Worm (Caenorhabditis elegans) whole organism, mixed stage, embryonic: ENCODE results near the gene hst-3.2.

Experiments used
- cnd-1 ChIP-seq: fragments of 200-800 bp; sonication (Bioruptor generic); optimal IDR thresholded peaks from 2 replicates; lab custom pipeline; 2018; ENCODE audit warnings: mild to moderate bottlenecking, missing genetic modification characterization, missing compliant biosample characterization
- elt-3 ChIP-seq: fragments of 150-350 bp; optimal IDR thresholded peaks from 2 replicates; lab custom pipeline; 2014; ENCODE audit warnings: missing biosample characterization, missing genetic modification characterization
- hlh-1 ChIP-seq: fragments of 150-350 bp; optimal IDR thresholded peaks from 2 replicates; lab custom pipeline; 2014; ENCODE audit warnings: missing biosample characterization, missing genetic modification reagents, missing genetic modification characterization
- mep-1 ChIP-seq: fragments of 150-350 bp; optimal IDR thresholded peaks from 2 replicates; lab custom pipeline; 2017; ENCODE audit warnings: missing biosample characterization, missing genetic modification reagents, missing genetic modification characterization, inconsistent platforms
- nhr-12 ChIP-seq: fragments of 150-350 bp; optimal IDR thresholded peaks from 2 replicates; lab custom pipeline; 2014; ENCODE audit warnings: missing biosample characterization, missing genetic modification characterization
- nhr-28 ChIP-seq: fragments of 150-350 bp; optimal IDR thresholded peaks from 2 replicates; lab custom pipeline; 2014; ENCODE audit warnings: missing biosample characterization, missing genetic modification characterization
- pha-4 ChIP-seq: fragments of 150-350 bp; optimal IDR thresholded peaks from 2 replicates; lab custom pipeline; 2018; ENCODE audit warnings: missing biosample characterization, missing genetic modification reagents, missing genetic modification characterization
- snpc-4 ChIP-seq: fragments of 150-350 bp; optimal IDR thresholded peaks from 2 replicates; lab custom pipeline; 2014; ENCODE audit warnings: missing biosample characterization, missing genetic modification characterization
- sptf-1 ChIP-seq: sonication (generic microtip); optimal IDR thresholded peaks from 2 replicates; lab custom pipeline; 2017; ENCODE audit warnings: mild to moderate bottlenecking, missing genetic modification characterization, moderate library complexity, missing compliant biosample characterization
- tbx-8 ChIP-seq: fragments of 200-800 bp; sonication (Bioruptor generic); optimal IDR thresholded peaks from 2 replicates; lab custom pipeline; 2018; ENCODE audit warnings: mild to moderate bottlenecking, missing genetic modification characterization, moderate library complexity, missing compliant biosample characterization

DNA sequence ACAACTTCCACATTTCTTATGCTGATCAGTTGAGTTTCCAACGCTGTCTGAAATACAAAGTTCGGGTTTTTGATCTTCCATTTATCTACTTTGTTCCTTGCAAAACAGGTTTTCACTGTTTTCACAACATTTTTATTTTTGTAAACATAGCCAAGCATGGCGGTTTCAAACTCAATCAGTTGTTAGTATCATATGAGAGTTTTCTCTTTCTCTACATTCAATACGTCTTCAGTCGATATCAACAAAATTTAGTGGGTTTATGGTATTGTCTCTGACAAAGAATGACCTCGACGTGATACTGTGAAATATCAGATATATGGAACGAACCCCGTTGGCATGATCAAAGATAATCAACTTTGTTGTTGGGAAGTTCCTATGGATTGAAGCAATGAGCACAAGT lies 28.1 kb downstream of the hst-3.2 start:
- TF ChIP-seq sptf-1 (tag; lab: Kevin White, UChicago) (no peak), pha-4 (no peak), nhr-28 (tag; lab: Kevin White, UChicago) (no peak), snpc-4 (no peak), nhr-12 (tag; lab: Kevin White, UChicago) (no peak), elt-3 (tag; lab: Kevin White, UChicago) (no peak), hlh-1 (no peak), tbx-8 (GFP tag; lab: Kevin White, UChicago) (no peak), mep-1 (tag; lab: Kevin White, UChicago) (no peak), cnd-1 (tag; lab: Kevin White, UChicago) (no peak)
